Fruit fly (Drosophila melanogaster) whole organism, embryonic: ENCODE data around the gene CG3999.

ENCODE experiments used
- Aef1 ChIP-seq: fragments of 200-800 bp; sonication (Bioruptor generic); IDR thresholded peaks from 3 replicates; pipeline ENCODE4 v1.3.6; 2022; ENCODE audit warnings: missing biosample characterization, missing genetic modification characterization
- CG10979 ChIP-seq: fragments of 200-800 bp; sonication (Bioruptor generic); optimal IDR thresholded peaks from 2 replicates; lab custom pipeline; 2018; ENCODE audit warnings: missing biosample characterization, mild to moderate bottlenecking, missing genetic modification characterization, moderate library complexity
- CG11560 ChIP-seq: fragments of 200-800 bp; sonication (Bioruptor generic); IDR thresholded peaks from 3 replicates; pipeline ENCODE4 v1.3.6; 2022; ENCODE audit warnings: missing biosample characterization, missing genetic modification characterization
- CG12219 ChIP-seq: fragments of 200-800 bp; sonication (Bioruptor generic); optimal IDR thresholded peaks from 3 replicates; lab custom pipeline; 2018; ENCODE audit warnings: missing biosample characterization, mild to moderate bottlenecking, missing genetic modification characterization
- CG1233 ChIP-seq: fragments of 200-800 bp; sonication (Bioruptor generic); optimal IDR thresholded peaks from 4 replicates; lab custom pipeline; 2018; ENCODE audit warnings: missing biosample characterization, mild to moderate bottlenecking, missing genetic modification characterization
- CG12744 ChIP-seq: fragments of 200-800 bp; sonication (Bioruptor generic); optimal IDR thresholded peaks from 2 replicates; lab custom pipeline; 2016; ENCODE audit warnings: missing biosample characterization, missing genetic modification characterization
- CG15269 ChIP-seq: fragments of 200-800 bp; sonication (Bioruptor generic); optimal IDR thresholded peaks from 2 replicates; lab custom pipeline; 2018; ENCODE audit warnings: missing biosample characterization, mild to moderate bottlenecking, missing genetic modification characterization, moderate library complexity
- CG17359 ChIP-seq: fragments of 200-800 bp; sonication (Bioruptor generic); optimal IDR thresholded peaks from 3 replicates; lab custom pipeline; 2018; ENCODE audit warnings: missing biosample characterization, mild to moderate bottlenecking, missing genetic modification characterization, moderate library complexity
- CG1792 ChIP-seq: fragments of 200-800 bp; sonication (Bioruptor generic); optimal IDR thresholded peaks from 2 replicates; lab custom pipeline; 2016; ENCODE audit warnings: missing biosample characterization, missing genetic modification characterization
- CG3281 ChIP-seq: fragments of 200-800 bp; sonication (Bioruptor generic); optimal IDR thresholded peaks from 3 replicates; lab custom pipeline; 2017; ENCODE audit warnings: missing biosample characterization, mild to moderate bottlenecking, missing genetic modification characterization
- CG33557 ChIP-seq: fragments of 200-800 bp; sonication (Bioruptor generic); optimal IDR thresholded peaks from 2 replicates; lab custom pipeline; 2019; ENCODE audit warnings: missing biosample characterization, mild to moderate bottlenecking, missing genetic modification characterization, moderate library complexity
- CG3847 ChIP-seq: fragments of 200-800 bp; sonication (Bioruptor generic); IDR thresholded peaks from 2 replicates; pipeline ENCODE4 v1.3.6; 2022; ENCODE audit warnings: missing biosample characterization, missing genetic modification characterization
- CG4328 ChIP-seq: fragments of 200-800 bp; sonication (Bioruptor generic); optimal IDR thresholded peaks from 3 replicates; lab custom pipeline; 2017; ENCODE audit warnings: missing biosample characterization, missing genetic modification reagents, missing genetic modification characterization
- CG7372 ChIP-seq: fragments of 200-800 bp; sonication (Bioruptor generic); IDR thresholded peaks from 2 replicates; pipeline ENCODE4 v1.3.6; 2022; ENCODE audit warnings: missing biosample characterization, missing genetic modification characterization
- CG7556 ChIP-seq: fragments of 200-800 bp; sonication (Bioruptor generic); optimal IDR thresholded peaks from 2 replicates; lab custom pipeline; 2017; ENCODE audit warnings: missing biosample characterization, mild to moderate bottlenecking, missing genetic modification characterization
- CG8388 ChIP-seq: fragments of 200-800 bp; sonication (Bioruptor generic); optimal IDR thresholded peaks from 2 replicates; lab custom pipeline; 2019; ENCODE audit warnings: missing biosample characterization, mild to moderate bottlenecking, missing genetic modification characterization, moderate library complexity
- Dref ChIP-seq: fragments of 200-800 bp; sonication (Bioruptor generic); IDR thresholded peaks from 2 replicates; pipeline ENCODE4 v1.3.6; 2022; ENCODE audit warnings: missing biosample characterization, missing genetic modification characterization
- Ets65A ChIP-seq: fragments of 200-800 bp; sonication (Bioruptor generic); peaks from one replicate; lab custom pipeline; 2016; ENCODE audit warnings: missing biosample characterization, missing genetic modification characterization
- Fer1 ChIP-seq: fragments of 200-800 bp; sonication (Bioruptor generic); optimal IDR thresholded peaks from 2 replicates; lab custom pipeline; 2017; ENCODE audit warnings: missing biosample characterization, mild to moderate bottlenecking, missing genetic modification characterization
- HHEX ChIP-seq: fragments of 200-800 bp; sonication (Bioruptor generic); optimal IDR thresholded peaks from 3 replicates; lab custom pipeline; 2017; ENCODE audit warnings: missing biosample characterization, mild to moderate bottlenecking, missing genetic modification characterization, missing genetic modification reagents
- Hmr ChIP-seq: fragments of 200-800 bp; sonication (Bioruptor generic); optimal IDR thresholded peaks from 3 replicates; lab custom pipeline; 2017; ENCODE audit warnings: mild to moderate bottlenecking, missing biosample characterization, missing genetic modification reagents, missing genetic modification characterization
- Jarid2 ChIP-seq: fragments of 200-800 bp; sonication (Bioruptor generic); optimal IDR thresholded peaks from 3 replicates; lab custom pipeline; 2017; ENCODE audit warnings: mild to moderate bottlenecking, missing biosample characterization, missing genetic modification reagents, missing genetic modification characterization
- Mrtf ChIP-seq: fragments of 200-800 bp; sonication (Bioruptor generic); IDR thresholded peaks from 3 replicates; pipeline ENCODE4 v1.3.6; 2022; ENCODE audit warnings: missing biosample characterization, missing genetic modification characterization
- Ravus ChIP-seq: fragments of 200-800 bp; sonication (Bioruptor generic); IDR thresholded peaks from 2 replicates; pipeline ENCODE4 v1.3.6; 2022; ENCODE audit warnings: missing biosample characterization, missing genetic modification characterization
- Taf1 ChIP-seq: fragments of 200-800 bp; sonication (Bioruptor generic); IDR thresholded peaks from 2 replicates; pipeline ENCODE4 v1.3.6; 2022; ENCODE audit warnings: missing biosample characterization, missing genetic modification characterization
- aop ChIP-seq: fragments of 200-800 bp; sonication (Bioruptor generic); IDR thresholded peaks from 2 replicates; pipeline ENCODE4 v1.3.6; 2022; ENCODE audit warnings: missing biosample characterization, missing genetic modification characterization
- bcd ChIP-seq: fragments of 200-800 bp; sonication (Bioruptor generic); optimal IDR thresholded peaks from 2 replicates; lab custom pipeline; 2017; ENCODE audit warnings: missing biosample characterization, mild to moderate bottlenecking, missing genetic modification characterization
- cg ChIP-seq: fragments of 200-800 bp; sonication (Bioruptor generic); optimal IDR thresholded peaks from 3 replicates; lab custom pipeline; 2019; ENCODE audit warnings: missing biosample characterization, mild to moderate bottlenecking, missing genetic modification characterization, moderate library complexity
- chif ChIP-seq, 2 experiments: fragments of 200-800 bp; sonication (Bioruptor generic); optimal IDR thresholded peaks; 3 replicates each; lab custom pipeline; 2016; ENCODE audit warnings: missing biosample characterization in 2 of 2, missing genetic modification characterization in 2 of 2
- chn ChIP-seq: fragments of 200-800 bp; sonication (Bioruptor generic); optimal IDR thresholded peaks from 2 replicates; lab custom pipeline; 2016; ENCODE audit warnings: missing biosample characterization, missing genetic modification characterization
- crc ChIP-seq: fragments of 200-800 bp; sonication (Bioruptor generic); optimal IDR thresholded peaks from 2 replicates; lab custom pipeline; 2016; ENCODE audit warnings: missing biosample characterization, missing genetic modification characterization
- cwo ChIP-seq: fragments of 200-800 bp; sonication (Bioruptor generic); optimal IDR thresholded peaks from 3 replicates; lab custom pipeline; 2017; ENCODE audit warnings: missing biosample characterization, missing genetic modification characterization, mild to moderate bottlenecking, moderate library complexity, missing genetic modification reagents
- dysf ChIP-seq: fragments of 200-800 bp; sonication (Bioruptor generic); IDR thresholded peaks from 3 replicates; pipeline ENCODE4 v1.3.6; 2022; ENCODE audit warnings: missing biosample characterization, missing genetic modification characterization
- ems ChIP-seq: fragments of 200-800 bp; sonication (Bioruptor generic); optimal IDR thresholded peaks from 3 replicates; lab custom pipeline; 2016; ENCODE audit warnings: missing biosample characterization, missing genetic modification characterization
- ewg ChIP-seq: fragments of 200-800 bp; sonication (Bioruptor generic); optimal IDR thresholded peaks from 3 replicates; lab custom pipeline; 2017; ENCODE audit warnings: mild to moderate bottlenecking, missing biosample characterization, missing genetic modification reagents, missing genetic modification characterization
- fd102C ChIP-seq: fragments of 200-800 bp; sonication (Bioruptor generic); optimal IDR thresholded peaks from 2 replicates; lab custom pipeline; 2018; ENCODE audit warnings: missing biosample characterization, mild to moderate bottlenecking, missing genetic modification characterization, moderate library complexity
- fu2 ChIP-seq: fragments of 200-800 bp; sonication (Bioruptor generic); optimal IDR thresholded peaks from 2 replicates; lab custom pipeline; 2016; ENCODE audit warnings: missing biosample characterization, missing genetic modification characterization
- gem ChIP-seq: fragments of 200-800 bp; sonication (Bioruptor generic); optimal IDR thresholded peaks from 2 replicates; lab custom pipeline; 2019; ENCODE audit warnings: missing biosample characterization, mild to moderate bottlenecking, missing genetic modification characterization, moderate library complexity
- lbe ChIP-seq: fragments of 200-800 bp; sonication (Bioruptor generic); optimal IDR thresholded peaks from 2 replicates; lab custom pipeline; 2016; ENCODE audit warnings: missing biosample characterization, mild to moderate bottlenecking, missing genetic modification characterization
- nerfin-1 ChIP-seq: fragments of 200-800 bp; sonication (Bioruptor generic); optimal IDR thresholded peaks from 3 replicates; lab custom pipeline; 2019; ENCODE audit warnings: missing biosample characterization, mild to moderate bottlenecking, missing genetic modification characterization, moderate library complexity
- peb ChIP-seq: fragments of 200-800 bp; sonication (Bioruptor generic); IDR thresholded peaks from 2 replicates; pipeline ENCODE4 v1.3.6; 2022; ENCODE audit warnings: missing biosample characterization, missing genetic modification characterization
- phol ChIP-seq: fragments of 200-800 bp; sonication (Bioruptor generic); optimal IDR thresholded peaks from 3 replicates; lab custom pipeline; 2018; ENCODE audit warnings: missing biosample characterization, mild to moderate bottlenecking, missing genetic modification characterization, moderate library complexity
- pum ChIP-seq: fragments of 200-800 bp; sonication (Bioruptor generic); optimal IDR thresholded peaks from 2 replicates; lab custom pipeline; 2016; ENCODE audit warnings: missing biosample characterization, missing genetic modification characterization
- ranshi ChIP-seq: fragments of 200-800 bp; sonication (Bioruptor generic); IDR thresholded peaks from 2 replicates; pipeline ENCODE4 v1.3.6; 2022; ENCODE audit warnings: missing biosample characterization, missing genetic modification characterization
- scrt ChIP-seq: fragments of 200-800 bp; sonication (Bioruptor generic); optimal IDR thresholded peaks from 2 replicates; lab custom pipeline; 2018; ENCODE audit warnings: missing biosample characterization, mild to moderate bottlenecking, missing genetic modification characterization, moderate library complexity
- seq ChIP-seq: fragments of 200-800 bp; sonication (Bioruptor generic); IDR thresholded peaks from 2 replicates; pipeline ENCODE4 v1.3.6; 2022; ENCODE audit warnings: missing biosample characterization, missing genetic modification characterization
- slbo ChIP-seq: fragments of 200-800 bp; sonication (Bioruptor generic); IDR thresholded peaks from 2 replicates; pipeline ENCODE4 v1.3.6; 2022; ENCODE audit warnings: missing biosample characterization, missing genetic modification characterization
- slou ChIP-seq: fragments of 200-800 bp; sonication (Bioruptor generic); optimal IDR thresholded peaks from 3 replicates; lab custom pipeline; 2016; ENCODE audit warnings: missing biosample characterization, missing genetic modification characterization
- twi ChIP-seq: fragments of 200-800 bp; optimal IDR thresholded peaks from 2 replicates; lab custom pipeline; 2019; ENCODE audit warnings: missing biosample characterization, mild to moderate bottlenecking, missing genetic modification characterization, moderate library complexity
- wor ChIP-seq: fragments of 200-800 bp; sonication (Bioruptor generic); IDR thresholded peaks from 2 replicates; pipeline ENCODE4 v1.3.6; 2022; ENCODE audit warnings: missing biosample characterization, missing genetic modification characterization

The CG3999 gene

dm6 chr3R:10265552-10266137 is 14.3 kb downstream of the CG3999 start:
- TF ChIP-seq slbo (peak; percentile 87), seq (GFP tag; lab: Robert Waterston, UW) (peak; percentile 50), CG3281 (GFP tag; lab: Kevin White, UChicago) (peak; percentile 72), CG12744 (peak; percentile 19), Aef1 (GFP tag; lab: Robert Waterston, UW) (peak; percentile 60), CG7372 (peak; percentile 28), CG12219 (GFP tag; lab: Kevin White, UChicago) (no peak), CG7556 (GFP tag; lab: Kevin White, UChicago) (peak; percentile 67), bcd (peak; percentile 65), CG33557 (GFP tag; lab: Kevin White, UChicago) (no peak), Dref (GFP tag; lab: Robert Waterston, UW) (0 out of 2 replicates have a peak, but pooled peaks have one; percentile 19), fu2 (GFP tag; lab: Kevin White, UChicago) (peak; percentile 23), scrt (GFP tag; lab: Kevin White, UChicago) (peak; percentile 24), CG17359 (peak; percentile 11), slou (peak; percentile 0), CG15269 (peak; percentile 56), phol (peak; percentile 55), fd102C (GFP tag; lab: Kevin White, UChicago) (no peak), Taf1 (peak; percentile 69; the same call in 1 of the 2 replicates), ewg (GFP tag; lab: Kevin White, UChicago) (peak; percentile 5), Ets65A (GFP tag; lab: Kevin White, UChicago) (peak; percentile 73), cwo (peak; percentile 72), twi (tag; lab: Kevin White, UChicago) (no peak), crc (GFP tag; lab: Kevin White, UChicago) (peak; percentile 9), lbe (GFP tag; lab: Kevin White, UChicago) (peak; percentile 63), pum (GFP tag; lab: Kevin White, UChicago) (peak; percentile 18), aop (GFP tag; lab: Robert Waterston, UW) (no peak), dysf (GFP tag; lab: Robert Waterston, UW) (peak; percentile 76), CG8388 (GFP tag; lab: Kevin White, UChicago) (peak; percentile 31), Hmr (GFP tag; lab: Kevin White, UChicago) (peak; percentile 73), ems (GFP tag; lab: Kevin White, UChicago) (no peak), CG3847 (GFP tag; lab: Robert Waterston, UW) (peak; percentile 72), peb (GFP tag; lab: Robert Waterston, UW) (0 out of 2 replicates have a peak, but pooled peaks have one; percentile 19), CG1233 (GFP tag; lab: Kevin White, UChicago) (peak; percentile 40), CG4328 (GFP tag; lab: Kevin White, UChicago) (no peak), nerfin-1 (peak; percentile 0), Fer1 (GFP tag; lab: Kevin White, UChicago) (peak; percentile 61), Ravus (GFP tag; lab: Robert Waterston, UW) (peak; percentile 9; the same call in 1 of the 2 replicates), HHEX (GFP tag; lab: Kevin White, UChicago) (peak; percentile 41), CG10979 (peak; percentile 6), Mrtf (GFP tag; lab: Robert Waterston, UW) (0 out of 3 replicates have a peak, but pooled peaks have one; percentile 34), wor (peak; percentile 15; the same call in 1 of the 2 replicates), chn (peak; percentile 25), ranshi (GFP tag; lab: Robert Waterston, UW) (peak; percentile 40), CG11560 (tag; lab: Robert Waterston, UW) (peak; percentile 56; the same call in 1 of the 3 replicates), cg (GFP tag; lab: Kevin White, UChicago) (peak; percentile 35), chif (GFP tag; optimal IDR thresholded peaks at IDR 0.05; lab: Kevin White, UChicago) (peak in 1 of 2 experiments; percentile 7), Jarid2 (GFP tag; lab: Kevin White, UChicago) (peak; percentile 18), CG1792 (GFP tag; lab: Kevin White, UChicago) (peak; percentile 23), gem (tag; lab: Kevin White, UChicago) (peak; percentile 74)
